Worm (Caenorhabditis elegans) whole organism, L3 larva: ENCODE measurements around the gene T05A8.7.

Experiments
- aly-2 ChIP-seq: fragments of 150-350 bp; optimal IDR thresholded peaks from 2 replicates; lab custom pipeline; 2014; ENCODE audit warnings: missing biosample characterization, missing genetic modification characterization
- egl-27 ChIP-seq: sonication (generic microtip); optimal IDR thresholded peaks from 4 replicates; lab custom pipeline; 2017; ENCODE audit warnings: missing biosample characterization, missing genetic modification reagents, missing genetic modification characterization
- elt-3 ChIP-seq, 3 experiments: fragments of 150-350 bp in 1 of 3; sonication (generic microtip) in 2 of 3; optimal IDR thresholded peaks; 2 replicates in 2 of 3; 4 replicates in 1 of 3; lab custom pipeline; 2014 to 2017; ENCODE audit warnings: missing biosample characterization in 3 of 3, missing genetic modification characterization in 3 of 3
- fkh-10 ChIP-seq: sonication (generic microtip); optimal IDR thresholded peaks from 2 replicates; lab custom pipeline; 2017; ENCODE audit warnings: missing biosample characterization, missing genetic modification reagents, missing genetic modification characterization
- nhr-12 ChIP-seq: fragments of 150-350 bp; optimal IDR thresholded peaks from 2 replicates; lab custom pipeline; 2014; ENCODE audit warnings: missing biosample characterization, missing genetic modification characterization
- nhr-28 ChIP-seq: fragments of 150-350 bp; optimal IDR thresholded peaks from 2 replicates; lab custom pipeline; 2014; ENCODE audit warnings: missing biosample characterization, missing genetic modification characterization
- pqm-1 ChIP-seq: fragments of 150-350 bp; optimal IDR thresholded peaks from 2 replicates; lab custom pipeline; 2017; ENCODE audit warnings: missing biosample characterization, missing genetic modification characterization, inconsistent platforms
- unc-62 ChIP-seq: fragments of 150-350 bp; sonication (generic microtip); optimal IDR thresholded peaks from 4 replicates; lab custom pipeline; 2014; ENCODE audit warnings: missing biosample characterization, missing genetic modification reagents, missing genetic modification characterization
- ztf-11 ChIP-seq: fragments of 150-350 bp; optimal IDR thresholded peaks from 2 replicates; lab custom pipeline; 2014; ENCODE audit warnings: missing biosample characterization, missing genetic modification characterization

ce11 chrII:2756351-2756750 is 14.2 kb upstream of the T05A8.7 start:
- TF ChIP-seq elt-3 (tag; optimal IDR thresholded peaks at IDR 0.05; lab: Kevin White, UChicago) (no peak), pqm-1 (tag; lab: Kevin White, UChicago) (no peak), fkh-10 (GFP tag; lab: Kevin White, UChicago) (no peak), nhr-28 (tag; lab: Kevin White, UChicago) (no peak), egl-27 (no peak), ztf-11 (tag; lab: Kevin White, UChicago) (no peak), unc-62 (GFP tag; lab: Kevin White, UChicago) (no peak), nhr-12 (no peak), aly-2 (tag; lab: Kevin White, UChicago) (no peak)
